Fruit fly (Drosophila melanogaster): ENCODE measurements around the gene Ttc1.
A peak's percentile ranks its signal among the peaks of the same experiment; 100 is the strongest.

Ttc1 gene

DNA sequence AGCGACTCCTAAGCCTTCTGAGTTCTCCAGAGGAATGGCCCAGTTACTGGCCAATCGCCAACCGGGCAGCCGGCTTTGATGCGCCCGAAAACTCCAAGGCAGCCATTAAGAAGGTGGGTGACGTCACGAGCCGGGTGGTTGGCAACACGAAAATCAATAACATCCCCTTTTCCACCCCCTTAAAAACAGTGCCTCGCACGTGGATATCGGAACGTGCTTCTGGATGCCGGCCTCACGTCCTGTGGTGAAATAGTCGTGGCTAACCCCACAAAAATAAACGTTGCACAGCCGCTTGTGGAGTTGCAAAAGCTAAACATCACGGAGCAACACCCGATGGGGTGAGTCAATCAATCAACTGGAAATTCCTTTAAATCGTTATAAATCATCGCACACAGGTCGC, 13.8 kb upstream of the Ttc1 start:
- TF ChIP-seq CG4318 (GFP tag; optimal IDR thresholded peaks at IDR 0.05) (no peak), CG11902 (GFP tag; optimal IDR thresholded peaks at IDR 0.05) (no peak)

- TF ChIP-seq Blimp-1 (GFP tag; optimal IDR thresholded peaks at IDR 0.05) (peak; percentile 97), CG11762 (GFP tag; optimal IDR thresholded peaks at IDR 0.05; ENCODE audit: insufficient read depth) (no peak), CG15336 (GFP tag; IDR thresholded peaks at IDR 0.05) (no peak)
These were observed 13.1 kb upstream of the Ttc1 start, which contains the start of gene CG14883 for dm6 chr3R:16455875-16456274. CG14883 (plus strand) TSS chr3R:16456052.

DNA sequence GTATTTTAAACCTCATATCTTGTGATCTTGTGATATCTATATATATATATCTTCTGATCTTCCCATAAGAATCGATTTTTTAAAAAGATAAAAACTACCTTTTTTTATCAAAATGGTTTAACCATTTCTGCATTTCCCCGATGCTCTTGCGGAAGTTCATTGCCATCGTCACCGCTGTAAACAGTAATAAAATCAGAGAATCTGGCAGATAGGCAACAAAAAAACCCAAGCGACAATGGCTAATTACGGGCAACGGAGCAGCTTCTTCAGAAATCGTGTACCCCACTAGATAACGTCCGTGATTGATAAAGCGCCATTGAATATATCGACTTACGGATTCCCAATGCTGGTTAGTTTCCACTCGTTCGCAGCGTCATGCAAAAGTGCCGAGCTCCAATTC, 11.4 kb upstream of the Ttc1 start, which contains the start of gene CG10405:
TSS of gene CG10405 (plus strand) at position 301 of the 400 bp plus-strand sequence.
- no peak for TF ChIP-seq dac (GFP tag; optimal IDR thresholded peaks at IDR 0.05)
- TF ChIP-seq Blimp-1 (GFP tag; optimal IDR thresholded peaks at IDR 0.05) = no peak
- TF ChIP-seq cyc (GFP tag; optimal IDR thresholded peaks at IDR 0.05) = no peak
- no peak for TF ChIP-seq Gug (GFP tag; IDR thresholded peaks at IDR 0.05)
- no peak for TF ChIP-seq fd59A (GFP tag; optimal IDR thresholded peaks at IDR 0.05)
- TF ChIP-seq CG7368 (GFP tag; optimal IDR thresholded peaks at IDR 0.05) = no peak
- no peak for TF ChIP-seq achi (GFP tag; optimal IDR thresholded peaks at IDR 0.05)
- TF ChIP-seq CG10631 (GFP tag; optimal IDR thresholded peaks at IDR 0.05) = no peak
- TF ChIP-seq CG11902 (GFP tag; optimal IDR thresholded peaks at IDR 0.05) = no peak
- no peak for TF ChIP-seq CG10669 (GFP tag; optimal IDR thresholded peaks at IDR 0.05)
- no peak for TF ChIP-seq acj6 (GFP tag; optimal IDR thresholded peaks at IDR 0.05)
- no peak for TF ChIP-seq esn (GFP tag; optimal IDR thresholded peaks at IDR 0.05)
- no peak for TF ChIP-seq ss (GFP tag; optimal IDR thresholded peaks at IDR 0.05)
- no peak for TF ChIP-seq CG6276 (GFP tag; optimal IDR thresholded peaks at IDR 0.05)
- TF ChIP-seq eg (GFP tag; IDR thresholded peaks at IDR 0.05) = no peak
- no peak for TF ChIP-seq Sox14 (GFP tag; optimal IDR thresholded peaks at IDR 0.05)
- no peak for TF ChIP-seq vri (GFP tag; optimal IDR thresholded peaks at IDR 0.05)
- no peak for TF ChIP-seq CG16779 (tag; optimal IDR thresholded peaks at IDR 0.05)
- TF ChIP-seq Eip93F (GFP tag; optimal IDR thresholded peaks at IDR 0.05) = no peak
- TF ChIP-seq pdm3 (GFP tag; optimal IDR thresholded peaks at IDR 0.05) = no peak

dm6 chr3R:16453597-16453996, 10.8 kb upstream of the Ttc1 start, which contains the start of gene Pak3:
Pak3 (minus strand) TSS chr3R:16453821.
- TF ChIP-seq CG6854 (GFP tag; optimal IDR thresholded peaks at IDR 0.05) (peak; percentile 16), CG11294 (GFP tag; IDR thresholded peaks at IDR 0.05) (no peak)

dm6 chr3R:16452954-16453587, 10.3 kb upstream of the Ttc1 start:
- TF ChIP-seq vri (GFP tag; optimal IDR thresholded peaks at IDR 0.05) (peak; percentile 24), Hr39 (GFP tag; optimal IDR thresholded peaks at IDR 0.05) (no peak), Blimp-1 (GFP tag; optimal IDR thresholded peaks at IDR 0.05) (peak; percentile 20), CG6854 (GFP tag; optimal IDR thresholded peaks at IDR 0.05) (peak; percentile 46), dsx (GFP tag; optimal IDR thresholded peaks at IDR 0.05; ENCODE audit: poor library complexity, severe bottlenecking) (no peak), Lpt (GFP tag; optimal IDR thresholded peaks at IDR 0.05) (no peak), acj6 (GFP tag; optimal IDR thresholded peaks at IDR 0.05) (no peak), CG6276 (GFP tag; optimal IDR thresholded peaks at IDR 0.05) (no peak), CG16779 (tag; optimal IDR thresholded peaks at IDR 0.05) (no peak), CG6792 (GFP tag; optimal IDR thresholded peaks at IDR 0.05) (no peak), CG3032 (tag; optimal IDR thresholded peaks at IDR 0.05) (no peak), Sox14 (GFP tag; optimal IDR thresholded peaks at IDR 0.05) (peak; percentile 40), CG31627 (GFP tag; optimal IDR thresholded peaks at IDR 0.05) (no peak), spab (GFP tag; optimal IDR thresholded peaks at IDR 0.05) (no peak), fkh (GFP tag; optimal IDR thresholded peaks at IDR 0.05) (no peak), CG15336 (GFP tag; IDR thresholded peaks at IDR 0.05) (0 out of 2 replicates have a peak, but pooled peaks have one; percentile 26), ss (GFP tag; optimal IDR thresholded peaks at IDR 0.05) (peak in 1 of 2 experiments; percentile 40), salr (GFP tag; optimal IDR thresholded peaks at IDR 0.05) (no peak), Eip78C (GFP tag) (peak; percentile 45), CG4318 (GFP tag; optimal IDR thresholded peaks at IDR 0.05) (no peak)
